ENCODE assay signal across 1 fruit fly cellular context in genomic region chr3R:24108902-24109389, dm6.
TF ChIP-seq lines count a peak whose summit lies in the region.

TSS of gene eIF4EHP (minus strand) at chr3R:24108960.
TSS of gene CG18428 (plus strand) at chr3R:24109336.

TF ChIP-seq in whole organism, embryonic, 481 proteins besides CTCF, POLR2A, EP300 and RAD21 (continued from another document and continues in another):
- TF ChIP-seq Dp (GFP tag; optimal IDR thresholded peaks at IDR 0.05; lab: Kevin White, UChicago), result peak; percentile 54
- TF ChIP-seq ci (GFP tag; IDR thresholded peaks at IDR 0.05; lab: Robert Waterston, UW), result no peak; the same call in 2 of the 3 replicates
- TF ChIP-seq C15 (GFP tag; IDR thresholded peaks at IDR 0.05; lab: Robert Waterston, UW), result peak; percentile 97; the same call in 1 of the 3 replicates
- peak; percentile 99 for TF ChIP-seq scrt (GFP tag; optimal IDR thresholded peaks at IDR 0.05; lab: Kevin White, UChicago)
- TF ChIP-seq lilli (GFP tag; optimal IDR thresholded peaks at IDR 0.05; lab: Kevin White, UChicago), result peak; percentile 97
- TF ChIP-seq Side (GFP tag; optimal IDR thresholded peaks at IDR 0.05; lab: Kevin White, UChicago), result peak; percentile 68
- TF ChIP-seq CG14441 (GFP tag; IDR thresholded peaks at IDR 0.05; lab: Robert Waterston, UW), result no peak
- TF ChIP-seq CG11247 (GFP tag; IDR thresholded peaks at IDR 0.05; lab: Robert Waterston, UW), result no peak
- TF ChIP-seq CG3995 (GFP tag; optimal IDR thresholded peaks at IDR 0.05; lab: Kevin White, UChicago), result peak; percentile 74
- TF ChIP-seq CG18476 (GFP tag; optimal IDR thresholded peaks at IDR 0.05; lab: Kevin White, UChicago), result peak; percentile 97
- peak; percentile 99 for TF ChIP-seq NfI (GFP tag; optimal IDR thresholded peaks at IDR 0.05; lab: Kevin White, UChicago)
- TF ChIP-seq YL-1 (GFP tag; optimal IDR thresholded peaks at IDR 0.05; lab: Kevin White, UChicago), result peak; percentile 99
- peak; percentile 100 for TF ChIP-seq Ssrp (tag; optimal IDR thresholded peaks at IDR 0.05; lab: Kevin White, UChicago)
- peak; percentile 95 for TF ChIP-seq MTF-1 (GFP tag; optimal IDR thresholded peaks at IDR 0.05; lab: Kevin White, UChicago; ENCODE audit: borderline replicate concordance)
- peak; percentile 99 for TF ChIP-seq zen (tag; optimal IDR thresholded peaks at IDR 0.05; lab: Kevin White, UChicago)
- TF ChIP-seq fd3F (GFP tag; optimal IDR thresholded peaks at IDR 0.05; lab: Kevin White, UChicago), result peak; percentile 100
- peak; percentile 93 for TF ChIP-seq Deaf1 (tag; optimal IDR thresholded peaks at IDR 0.05; lab: Kevin White, UChicago)
- TF ChIP-seq CG6654 (GFP tag; optimal IDR thresholded peaks at IDR 0.05; lab: Kevin White, UChicago), result peak; percentile 93
- TF ChIP-seq Hmx (GFP tag; optimal IDR thresholded peaks at IDR 0.05; lab: Kevin White, UChicago), result peak; percentile 76
- peak; percentile 99 for TF ChIP-seq CG1602 (GFP tag; optimal IDR thresholded peaks at IDR 0.05; lab: Kevin White, UChicago)
- peak; percentile 94 for TF ChIP-seq CG2875 (GFP tag; optimal IDR thresholded peaks at IDR 0.05; lab: Kevin White, UChicago)
- no peak for TF ChIP-seq Dll (GFP tag; IDR thresholded peaks at IDR 0.05; lab: Robert Waterston, UW; ENCODE audit: partially characterized antibody)
- peak; percentile 94 for TF ChIP-seq mam (GFP tag; optimal IDR thresholded peaks at IDR 0.05; lab: Kevin White, UChicago)
- TF ChIP-seq exex (tag; optimal IDR thresholded peaks at IDR 0.05; lab: Kevin White, UChicago), result peak; percentile 98
- TF ChIP-seq CG14050 (GFP tag; IDR thresholded peaks at IDR 0.05; lab: Robert Waterston, UW), result no peak
- TF ChIP-seq CG34376 (GFP tag; optimal IDR thresholded peaks at IDR 0.05; lab: Kevin White, UChicago), result peak; percentile 98
- peak; percentile 62 for TF ChIP-seq Mes4 (GFP tag; optimal IDR thresholded peaks at IDR 0.05; lab: Kevin White, UChicago)
- no peak for TF ChIP-seq CG4404 (GFP tag; IDR thresholded peaks at IDR 0.05; lab: Robert Waterston, UW)
- TF ChIP-seq eyg (GFP tag; optimal IDR thresholded peaks at IDR 0.05; lab: Kevin White, UChicago), result peak; percentile 74
- TF ChIP-seq CG18262 (tag; optimal IDR thresholded peaks at IDR 0.05; lab: Kevin White, UChicago), result peak; percentile 99
- TF ChIP-seq Drgx (GFP tag; IDR thresholded peaks at IDR 0.05; lab: Robert Waterston, UW), result no peak
- TF ChIP-seq CG3847 (GFP tag; IDR thresholded peaks at IDR 0.05; lab: Robert Waterston, UW), result no peak
- peak; percentile 98 for TF ChIP-seq mirr (GFP tag; optimal IDR thresholded peaks at IDR 0.05; lab: Kevin White, UChicago)
- TF ChIP-seq dm (GFP tag; optimal IDR thresholded peaks at IDR 0.05; lab: Kevin White, UChicago), result peak; percentile 89
- no peak for TF ChIP-seq amos (GFP tag; IDR thresholded peaks at IDR 0.05; lab: Robert Waterston, UW; ENCODE audit: partially characterized antibody)
- peak; percentile 91 for TF ChIP-seq Optix (GFP tag; IDR thresholded peaks at IDR 0.05; lab: Robert Waterston, UW)
- TF ChIP-seq CG6254 (GFP tag; optimal IDR thresholded peaks at IDR 0.05; lab: Kevin White, UChicago), result peak; percentile 95
- peak; percentile 86 for TF ChIP-seq CG15073 (GFP tag; optimal IDR thresholded peaks at IDR 0.05; lab: Kevin White, UChicago)
- TF ChIP-seq CG13775 (GFP tag; optimal IDR thresholded peaks at IDR 0.05; lab: Kevin White, UChicago), result peak; percentile 99
- peak; percentile 97 for TF ChIP-seq CG18764 (GFP tag; optimal IDR thresholded peaks at IDR 0.05; lab: Kevin White, UChicago)
- peak; percentile 78 for TF ChIP-seq gro (GFP tag; optimal IDR thresholded peaks at IDR 0.05; lab: Kevin White, UChicago)
- TF ChIP-seq MBD-R2 (GFP tag; IDR thresholded peaks at IDR 0.05; lab: Robert Waterston, UW), result no peak; the same call in 1 of the 2 replicates
- no peak; the same call in 1 of the 3 replicates for TF ChIP-seq ase (GFP tag; IDR thresholded peaks at IDR 0.05; lab: Robert Waterston, UW)
- TF ChIP-seq caup (GFP tag; optimal IDR thresholded peaks at IDR 0.05; lab: Kevin White, UChicago; ENCODE audit: severe bottlenecking), result peak; percentile 99
- peak; percentile 100 for TF ChIP-seq CG7839 (tag; optimal IDR thresholded peaks at IDR 0.05; lab: Kevin White, UChicago)
- peak; percentile 99 for TF ChIP-seq twi (tag; optimal IDR thresholded peaks at IDR 0.05; lab: Kevin White, UChicago)
- no peak for TF ChIP-seq CG17361 (GFP tag; IDR thresholded peaks at IDR 0.05; lab: Robert Waterston, UW)
- TF ChIP-seq CG1233 (GFP tag; optimal IDR thresholded peaks at IDR 0.05; lab: Kevin White, UChicago), result peak; percentile 99
- no peak for TF ChIP-seq D (optimal IDR thresholded peaks at IDR 0.05; lab: Kevin White, UChicago)
- TF ChIP-seq D (GFP tag; optimal IDR thresholded peaks at IDR 0.05; lab: Kevin White, UChicago), result peak; percentile 99
- peak; percentile 99 for TF ChIP-seq CG12942 (GFP tag; optimal IDR thresholded peaks at IDR 0.05; lab: Kevin White, UChicago)
- peak; percentile 57 for TF ChIP-seq luna (GFP tag; optimal IDR thresholded peaks at IDR 0.05; lab: Kevin White, UChicago)
- TF ChIP-seq jumu (GFP tag; optimal IDR thresholded peaks at IDR 0.05; lab: Kevin White, UChicago), result peak; percentile 78
- TF ChIP-seq CG4617 (GFP tag; optimal IDR thresholded peaks at IDR 0.05; lab: Kevin White, UChicago; ENCODE audit: borderline replicate concordance), result peak; percentile 96
- TF ChIP-seq CG13424 (tag; optimal IDR thresholded peaks at IDR 0.05; lab: Kevin White, UChicago), result peak; percentile 100
- TF ChIP-seq wek (GFP tag; optimal IDR thresholded peaks at IDR 0.05; lab: Kevin White, UChicago), result peak; percentile 80
- TF ChIP-seq D19A (tag; optimal IDR thresholded peaks at IDR 0.05; lab: Kevin White, UChicago), result peak; percentile 99
- TF ChIP-seq grn (GFP tag; optimal IDR thresholded peaks at IDR 0.05; lab: Kevin White, UChicago), result peak; percentile 58
- peak; percentile 99 for TF ChIP-seq CG2202 (tag; optimal IDR thresholded peaks at IDR 0.05; lab: Kevin White, UChicago)
- TF ChIP-seq GATAe (GFP tag; conservative IDR thresholded peaks at IDR 0.05; lab: Robert Waterston, UW), result 0 out of 2 replicates have a peak, but pooled peaks have one; percentile 99
- peak; percentile 54 for TF ChIP-seq CG9797 (GFP tag; optimal IDR thresholded peaks at IDR 0.05; lab: Kevin White, UChicago)
- peak; percentile 79 for TF ChIP-seq CG7928 (GFP tag; optimal IDR thresholded peaks at IDR 0.05; lab: Kevin White, UChicago)
- TF ChIP-seq CG17912 (GFP tag; optimal IDR thresholded peaks at IDR 0.05; lab: Kevin White, UChicago), result peak; percentile 96
- peak; percentile 99 for TF ChIP-seq CG15011 (GFP tag; optimal IDR thresholded peaks at IDR 0.05; lab: Kevin White, UChicago)
- no peak for TF ChIP-seq Ada2b (GFP tag; IDR thresholded peaks at IDR 0.05; lab: Robert Waterston, UW)
- TF ChIP-seq Hand (GFP tag; optimal IDR thresholded peaks at IDR 0.05; lab: Kevin White, UChicago), result peak; percentile 99
- no peak; the same call in 1 of the 2 replicates for TF ChIP-seq ttk (GFP tag; IDR thresholded peaks at IDR 0.05; lab: Robert Waterston, UW)
- peak; percentile 98 for TF ChIP-seq CG2120 (GFP tag; optimal IDR thresholded peaks at IDR 0.05; lab: Kevin White, UChicago)
- TF ChIP-seq CG13296 (GFP tag; optimal IDR thresholded peaks at IDR 0.05; lab: Kevin White, UChicago), result peak; percentile 100
- peak in 1 of 2 experiments; percentile 55 for TF ChIP-seq tll (GFP tag; optimal IDR thresholded peaks at IDR 0.05; lab: Kevin White, UChicago)
- TF ChIP-seq maf-S (GFP tag; optimal IDR thresholded peaks at IDR 0.05; lab: Kevin White, UChicago), result peak; percentile 83
- peak; percentile 11 for TF ChIP-seq CG14965 (GFP tag; optimal IDR thresholded peaks at IDR 0.05; lab: Kevin White, UChicago; ENCODE audit: borderline replicate concordance)
- TF ChIP-seq CG34224 (GFP tag; IDR thresholded peaks at IDR 0.05; lab: Robert Waterston, UW; ENCODE audit: partially characterized antibody), result no peak
- TF ChIP-seq BtbVII (GFP tag; optimal IDR thresholded peaks at IDR 0.05; lab: Kevin White, UChicago), result peak; percentile 99
- TF ChIP-seq hkb (optimal IDR thresholded peaks at IDR 0.05; lab: Kevin White, UChicago), result no peak
- TF ChIP-seq hkb (GFP tag; IDR thresholded peaks at IDR 0.05; lab: Robert Waterston, UW), result no peak
- peak; percentile 4 for TF ChIP-seq p53 (GFP tag; optimal IDR thresholded peaks at IDR 0.05; lab: Kevin White, UChicago)
- no peak; the same call in none of the 2 replicates for TF ChIP-seq Ravus (GFP tag; IDR thresholded peaks at IDR 0.05; lab: Robert Waterston, UW)
- TF ChIP-seq Chrac-16 (GFP tag; optimal IDR thresholded peaks at IDR 0.05; lab: Kevin White, UChicago), result peak; percentile 99
- TF ChIP-seq Lim3 (GFP tag; IDR thresholded peaks at IDR 0.05; lab: Robert Waterston, UW), result 0 out of 2 replicates have a peak, but pooled peaks have one; percentile 95
- TF ChIP-seq Dip3 (GFP tag; optimal IDR thresholded peaks at IDR 0.05; lab: Kevin White, UChicago), result peak; percentile 89
- 0 out of 2 replicates have a peak, but pooled peaks have one; percentile 98 for TF ChIP-seq CG8765 (GFP tag; IDR thresholded peaks at IDR 0.05; lab: Robert Waterston, UW)
- peak; percentile 100 for TF ChIP-seq Hr3 (GFP tag; optimal IDR thresholded peaks at IDR 0.05; lab: Kevin White, UChicago)
- TF ChIP-seq CG6791 (GFP tag; IDR thresholded peaks at IDR 0.05; lab: Robert Waterston, UW; ENCODE audit: partially characterized antibody), result no peak
- no peak for TF ChIP-seq dysf (GFP tag; IDR thresholded peaks at IDR 0.05; lab: Robert Waterston, UW)
- peak; percentile 99 for TF ChIP-seq phol (tag; optimal IDR thresholded peaks at IDR 0.05; lab: Kevin White, UChicago)
- peak; percentile 77 for TF ChIP-seq ERR (GFP tag; optimal IDR thresholded peaks at IDR 0.05; lab: Kevin White, UChicago)
- TF ChIP-seq Gsc (GFP tag; IDR thresholded peaks at IDR 0.05; lab: Robert Waterston, UW), result no peak
- TF ChIP-seq run (tag; optimal IDR thresholded peaks at IDR 0.05; lab: Kevin White, UChicago), result peak; percentile 98
- TF ChIP-seq Hey (tag; optimal IDR thresholded peaks at IDR 0.05; lab: Kevin White, UChicago), result peak; percentile 90
- TF ChIP-seq pnt (GFP tag; optimal IDR thresholded peaks at IDR 0.05; lab: Kevin White, UChicago), result peak; percentile 71
- peak; percentile 70 for TF ChIP-seq Atf3 (GFP tag; optimal IDR thresholded peaks at IDR 0.05; lab: Kevin White, UChicago)
- TF ChIP-seq CG8388 (GFP tag; optimal IDR thresholded peaks at IDR 0.05; lab: Kevin White, UChicago), result peak; percentile 98
- peak; percentile 96; the same call in 1 of the 3 replicates for TF ChIP-seq otp (GFP tag; IDR thresholded peaks at IDR 0.05; lab: Robert Waterston, UW)
- TF ChIP-seq Adf1 (GFP tag; IDR thresholded peaks at IDR 0.05; lab: Robert Waterston, UW), result no peak
- no peak for TF ChIP-seq z (GFP tag; IDR thresholded peaks at IDR 0.05; lab: Robert Waterston, UW)
- peak; percentile 99 for TF ChIP-seq CG7556 (GFP tag; optimal IDR thresholded peaks at IDR 0.05; lab: Kevin White, UChicago)
- peak; percentile 75 for TF ChIP-seq fu2 (GFP tag; optimal IDR thresholded peaks at IDR 0.05; lab: Kevin White, UChicago)
- peak; percentile 90 for TF ChIP-seq Bteb2 (GFP tag; optimal IDR thresholded peaks at IDR 0.05; lab: Kevin White, UChicago)
- peak; percentile 73 for TF ChIP-seq CG9876 (GFP tag; optimal IDR thresholded peaks at IDR 0.05; lab: Kevin White, UChicago)
- TF ChIP-seq Myb (GFP tag; optimal IDR thresholded peaks at IDR 0.05; lab: Kevin White, UChicago), result peak; percentile 70
- no peak for TF ChIP-seq esg (GFP tag; conservative IDR thresholded peaks at IDR 0.05; lab: Robert Waterston, UW)
- TF ChIP-seq jigr1 (GFP tag; IDR thresholded peaks at IDR 0.05; lab: Robert Waterston, UW), result no peak; the same call in 2 of the 3 replicates
- TF ChIP-seq CG30403 (GFP tag; optimal IDR thresholded peaks at IDR 0.05; lab: Kevin White, UChicago), result peak; percentile 99
- TF ChIP-seq ssp (GFP tag; IDR thresholded peaks at IDR 0.05; lab: Robert Waterston, UW), result no peak
- peak; percentile 98 for TF ChIP-seq Blimp-1 (GFP tag; optimal IDR thresholded peaks at IDR 0.05; lab: Kevin White, UChicago)
- TF ChIP-seq CG4328 (GFP tag; optimal IDR thresholded peaks at IDR 0.05; lab: Kevin White, UChicago), result peak; percentile 99
- TF ChIP-seq CG5953 (GFP tag; IDR thresholded peaks at IDR 0.05; lab: Robert Waterston, UW), result no peak; the same call in 1 of the 2 replicates
- peak; percentile 99 for TF ChIP-seq Meics (GFP tag; optimal IDR thresholded peaks at IDR 0.05; lab: Kevin White, UChicago)
- no peak for TF ChIP-seq mld (GFP tag; IDR thresholded peaks at IDR 0.05; lab: Robert Waterston, UW; ENCODE audit: partially characterized antibody)
- peak; percentile 99 for TF ChIP-seq Xbp1 (GFP tag; optimal IDR thresholded peaks at IDR 0.05; lab: Kevin White, UChicago)
- TF ChIP-seq CkIIα-i1 (GFP tag; IDR thresholded peaks at IDR 0.05; lab: Robert Waterston, UW), result peak; percentile 89; the same call in 1 of the 2 replicates
- TF ChIP-seq Aef1 (GFP tag; IDR thresholded peaks at IDR 0.05; lab: Robert Waterston, UW), result no peak
- peak; percentile 98 for TF ChIP-seq cwo (GFP tag; optimal IDR thresholded peaks at IDR 0.05; lab: Kevin White, UChicago)
- TF ChIP-seq Nf-YC (tag; optimal IDR thresholded peaks at IDR 0.05; lab: Kevin White, UChicago), result peak; percentile 95
- TF ChIP-seq CG17359 (tag; optimal IDR thresholded peaks at IDR 0.05; lab: Kevin White, UChicago), result peak; percentile 99
- peak in 1 of 2 experiments; percentile 99 for TF ChIP-seq Eip74EF (GFP tag; optimal IDR thresholded peaks at IDR 0.05; lab: Kevin White, UChicago)
- no peak for TF ChIP-seq CG9215 (GFP tag; IDR thresholded peaks at IDR 0.05; lab: Robert Waterston, UW)
- TF ChIP-seq CG17829 (tag; optimal IDR thresholded peaks at IDR 0.05; lab: Kevin White, UChicago), result peak; percentile 100
- TF ChIP-seq Lhr (GFP tag; optimal IDR thresholded peaks at IDR 0.05; lab: Kevin White, UChicago), result peak; percentile 95
- TF ChIP-seq vfl (GFP tag; optimal IDR thresholded peaks at IDR 0.05; lab: Kevin White, UChicago), result peak; percentile 91
- TF ChIP-seq CG11504 (tag; optimal IDR thresholded peaks at IDR 0.05; lab: Kevin White, UChicago), result peak; percentile 99
- TF ChIP-seq CG10979 (tag; optimal IDR thresholded peaks at IDR 0.05; lab: Kevin White, UChicago), result peak; percentile 99
- TF ChIP-seq CG4820 (GFP tag; optimal IDR thresholded peaks at IDR 0.05; lab: Kevin White, UChicago), result peak; percentile 96
- TF ChIP-seq gcm2 (GFP tag; optimal IDR thresholded peaks at IDR 0.05; lab: Kevin White, UChicago), result peak; percentile 64
- peak; percentile 99 for TF ChIP-seq CG18619 (GFP tag; optimal IDR thresholded peaks at IDR 0.05; lab: Kevin White, UChicago)
- peak; percentile 96 for TF ChIP-seq nau (GFP tag; optimal IDR thresholded peaks at IDR 0.05; lab: Kevin White, UChicago)
- TF ChIP-seq cg (GFP tag; optimal IDR thresholded peaks at IDR 0.05; lab: Kevin White, UChicago), result peak; percentile 54
